Fruit fly (Drosophila melanogaster) whole organism, wandering third instar larva: ENCODE data around the gene CG14259.

Experiments used
- Abd-B ChIP-seq: fragments of >200 bp; optimal IDR thresholded peaks from 2 replicates; lab custom pipeline; 2017; ENCODE audit warnings: missing biosample characterization, missing genetic modification characterization
- CG32264 ChIP-seq: fragments of 200-800 bp; sonication (Bioruptor generic); optimal IDR thresholded peaks from 2 replicates; lab custom pipeline; 2016; ENCODE audit warnings: missing biosample characterization, missing genetic modification characterization
- CrebA ChIP-seq: fragments of 200-800 bp; sonication (Bioruptor generic); optimal IDR thresholded peaks from 2 replicates; lab custom pipeline; 2016; ENCODE audit warnings: missing biosample characterization, mild to moderate bottlenecking, missing genetic modification characterization, borderline replicate concordance
- Dfd ChIP-seq: fragments of >200 bp; optimal IDR thresholded peaks from 2 replicates; lab custom pipeline; 2017; ENCODE audit warnings: missing biosample characterization, missing genetic modification characterization
- Dif ChIP-seq: fragments of 200-275, 200-300 bp; sonication (Bioruptor generic); optimal IDR thresholded peaks from 2 replicates; lab custom pipeline; 2018; ENCODE audit warnings: missing biosample characterization, missing genetic modification characterization; ENCODE audit not compliant: partially characterized antibody
- GATAd ChIP-seq: sonication (Bioruptor generic); optimal IDR thresholded peaks from 2 replicates; lab custom pipeline; 2016; ENCODE audit warnings: missing biosample characterization, missing genetic modification characterization
- HLH106 ChIP-seq: fragments of 200-800 bp; optimal IDR thresholded peaks from 3 replicates; lab custom pipeline; 2019; ENCODE audit warnings: missing biosample characterization, mild to moderate bottlenecking, missing genetic modification characterization, moderate library complexity
- Hnf4 ChIP-seq: fragments of 200-800 bp; sonication (Bioruptor generic); optimal IDR thresholded peaks from 2 replicates; lab custom pipeline; 2016; ENCODE audit warnings: missing biosample characterization, mild to moderate bottlenecking, missing genetic modification characterization
- Hr78 ChIP-seq: fragments of >200 bp; optimal IDR thresholded peaks from 2 replicates; lab custom pipeline; 2017; ENCODE audit warnings: missing biosample characterization, missing genetic modification characterization
- Hr83 ChIP-seq: fragments of 200-300 bp; sonication (Bioruptor generic); optimal IDR thresholded peaks from 2 replicates; lab custom pipeline; 2016; ENCODE audit warnings: missing biosample characterization, mild to moderate bottlenecking, missing genetic modification characterization, moderate library complexity; ENCODE audit not compliant: poor library complexity, severe bottlenecking
- Jra ChIP-seq: sonication (Bioruptor generic); optimal IDR thresholded peaks from 2 replicates; lab custom pipeline; 2016; ENCODE audit warnings: missing biosample characterization, missing genetic modification characterization
- Mio ChIP-seq: sonication (Bioruptor generic); optimal IDR thresholded peaks from 2 replicates; lab custom pipeline; 2016; ENCODE audit warnings: missing biosample characterization, missing genetic modification characterization
- Myc ChIP-seq: fragments of >200 bp; optimal IDR thresholded peaks from 2 replicates; lab custom pipeline; 2017
- N ChIP-seq: fragments of >200 bp; optimal IDR thresholded peaks from 2 replicates; lab custom pipeline; 2018; ENCODE audit warnings: missing biosample characterization, missing external identifiers, missing genetic modification characterization
- Rel ChIP-seq, 2 experiments: fragments of 200-800 bp; sonication (Bioruptor generic) in 1 of 2; optimal IDR thresholded peaks; 2 replicates in 1 of 2; 3 replicates in 1 of 2; lab custom pipeline; 2016 to 2019; ENCODE audit warnings: mild to moderate bottlenecking in 2 of 2, missing biosample characterization in 2 of 2, missing genetic modification characterization in 2 of 2, moderate library complexity in 1 of 2
- Sp1 ChIP-seq: fragments of 200-800 bp; sonication (Bioruptor generic); optimal IDR thresholded peaks from 3 replicates; lab custom pipeline; 2019; ENCODE audit warnings: missing biosample characterization, mild to moderate bottlenecking, missing genetic modification characterization, moderate library complexity
- Vsx2 ChIP-seq: fragments of 200-300, 225-300 bp; sonication (Bioruptor generic); optimal IDR thresholded peaks from 2 replicates; lab custom pipeline; 2018; ENCODE audit warnings: missing biosample characterization, missing genetic modification characterization; ENCODE audit not compliant: partially characterized antibody
- br ChIP-seq: fragments of 200-800 bp; sonication (Bioruptor generic); optimal IDR thresholded peaks from 2 replicates; lab custom pipeline; 2016; ENCODE audit warnings: missing biosample characterization, missing genetic modification characterization
- dl ChIP-seq, 2 experiments: fragments of 175-275, 200-275 bp in 1 of 2; fragments of 200-275 bp in 1 of 2; sonication (Bioruptor generic); optimal IDR thresholded peaks; lab custom pipeline; 2018; ENCODE audit warnings: mild to moderate bottlenecking in 2 of 2, missing biosample characterization in 2 of 2, missing genetic modification characterization in 2 of 2, moderate library complexity in 2 of 2; ENCODE audit not compliant: partially characterized antibody in 2 of 2, insufficient read depth in 1 of 2
- dmrt93B ChIP-seq: fragments of 200-800 bp; sonication (Bioruptor generic); optimal IDR thresholded peaks from 2 replicates; lab custom pipeline; 2018; ENCODE audit warnings: missing biosample characterization, mild to moderate bottlenecking, missing genetic modification characterization
- dsf ChIP-seq: sonication (Bioruptor generic); optimal IDR thresholded peaks from 2 replicates; lab custom pipeline; 2016; ENCODE audit warnings: missing biosample characterization, missing genetic modification characterization, borderline replicate concordance
- ey ChIP-seq: fragments of 200-800 bp; sonication (Bioruptor generic); optimal IDR thresholded peaks from 2 replicates; lab custom pipeline; 2016; ENCODE audit warnings: missing biosample characterization, missing genetic modification characterization
- foxo ChIP-seq, 2 experiments: fragments of 200-800 bp; sonication (Bioruptor generic); optimal IDR thresholded peaks; 2 replicates in 1 of 2; 3 replicates in 1 of 2; lab custom pipeline; 2016 to 2017; ENCODE audit warnings: missing biosample characterization in 2 of 2, missing genetic modification characterization in 2 of 2
- fru ChIP-seq: fragments of 200-800 bp; sonication (Bioruptor generic); optimal IDR thresholded peaks from 3 replicates; lab custom pipeline; 2016; ENCODE audit warnings: missing biosample characterization, mild to moderate bottlenecking, missing genetic modification characterization
- lola ChIP-seq: fragments of >200 bp; optimal IDR thresholded peaks from 2 replicates; lab custom pipeline; 2017; ENCODE audit warnings: missing biosample characterization, missing genetic modification characterization
- pan ChIP-seq: fragments of >200 bp; optimal IDR thresholded peaks from 2 replicates; lab custom pipeline; 2017
- psq ChIP-seq: fragments of 200-800 bp; sonication (Bioruptor generic); optimal IDR thresholded peaks from 3 replicates; lab custom pipeline; 2017; ENCODE audit warnings: missing biosample characterization, mild to moderate bottlenecking, missing genetic modification characterization, moderate library complexity
- rgr ChIP-seq: fragments of 200-800 bp; sonication (Bioruptor generic); optimal IDR thresholded peaks from 3 replicates; lab custom pipeline; 2016; ENCODE audit warnings: missing biosample characterization, mild to moderate bottlenecking, missing genetic modification characterization
- sv ChIP-seq: fragments of 200-800 bp; sonication (Bioruptor generic); optimal IDR thresholded peaks from 3 replicates; lab custom pipeline; 2016; ENCODE audit warnings: missing biosample characterization, missing genetic modification characterization
- usp ChIP-seq: fragments of >200 bp; optimal IDR thresholded peaks from 2 replicates; lab custom pipeline; 2017; ENCODE audit warnings: missing biosample characterization, missing genetic modification characterization

Gene CG14259

dm6 chr3R:27092843-27093242 is 1.5 kb upstream of the CG14259 start, which contains the start of gene CG14258:
Gene CG14258 (plus strand): TSS chr3R:27093143.
- TF ChIP-seq Hr78 (GFP tag; lab: Kevin White, UChicago), result no peak
- no peak for TF ChIP-seq Jra
- no peak for TF ChIP-seq GATAd (GFP tag; lab: Kevin White, UChicago)
- no peak for TF ChIP-seq Sp1
- TF ChIP-seq rgr (GFP tag; lab: Kevin White, UChicago), result no peak
- TF ChIP-seq ey (GFP tag; lab: Kevin White, UChicago), result no peak
- no peak for TF ChIP-seq Dfd (GFP tag; lab: Kevin White, UChicago)

dm6 chr3R:27098638-27099037 is 4.3 kb downstream of the CG14259 start:
- TF ChIP-seq Jra (no peak), Myc (lab: Kevin White, UChicago) (no peak), foxo (GFP tag; optimal IDR thresholded peaks at IDR 0.05; lab: Kevin White, UChicago) (no peak), pan (lab: Kevin White, UChicago) (no peak), dl (GFP tag; optimal IDR thresholded peaks at IDR 0.05; lab: Kevin White, UChicago; ENCODE audit: insufficient read depth in 1 of 2, partially characterized antibody in 2 of 2) (no peak), CrebA (no peak), GATAd (GFP tag; lab: Kevin White, UChicago) (no peak), lola (no peak), rgr (GFP tag; lab: Kevin White, UChicago) (no peak), psq (GFP tag; lab: Kevin White, UChicago) (no peak), Dif (GFP tag; lab: Kevin White, UChicago) (no peak), dsf (GFP tag; lab: Kevin White, UChicago) (no peak), Abd-B (GFP tag; lab: Kevin White, UChicago) (no peak), N (GFP tag; lab: Kevin White, UChicago) (no peak), Hr83 (GFP tag; lab: Kevin White, UChicago) (no peak)

- TF ChIP-seq GATAd (GFP tag; lab: Kevin White, UChicago) (no peak), CrebA (no peak), dsf (GFP tag; lab: Kevin White, UChicago) (no peak), Myc (lab: Kevin White, UChicago) (no peak), CG32264 (no peak), Dif (GFP tag; lab: Kevin White, UChicago) (no peak), rgr (GFP tag; lab: Kevin White, UChicago) (no peak), Jra (no peak), usp (GFP tag; lab: Kevin White, UChicago) (no peak), Rel (GFP tag; optimal IDR thresholded peaks at IDR 0.05; lab: Kevin White, UChicago) (no peak), Rel (tag; optimal IDR thresholded peaks at IDR 0.05; lab: Kevin White, UChicago) (no peak), dmrt93B (GFP tag; lab: Kevin White, UChicago) (no peak), Mio (GFP tag; lab: Kevin White, UChicago) (no peak), sv (GFP tag; lab: Kevin White, UChicago) (no peak), Dfd (GFP tag; lab: Kevin White, UChicago) (no peak), ey (GFP tag; lab: Kevin White, UChicago) (no peak), psq (GFP tag; lab: Kevin White, UChicago) (no peak), N (GFP tag; lab: Kevin White, UChicago) (no peak), br (GFP tag; lab: Kevin White, UChicago) (no peak), Vsx2 (GFP tag; lab: Kevin White, UChicago) (no peak)
Measured at dm6 chr3R:27099579-27099978, 5.2 kb downstream of the CG14259 start, which contains the start of gene eater. Gene eater (minus strand): TSS chr3R:27099679.

- TF ChIP-seq CG32264, result no peak
- no peak for TF ChIP-seq Abd-B (GFP tag; lab: Kevin White, UChicago)
- TF ChIP-seq dl (GFP tag; optimal IDR thresholded peaks at IDR 0.05; lab: Kevin White, UChicago; ENCODE audit: insufficient read depth in 1 of 2, partially characterized antibody in 2 of 2), result no peak
- no peak for TF ChIP-seq lola
- TF ChIP-seq Dfd (GFP tag; lab: Kevin White, UChicago), result no peak
- no peak for TF ChIP-seq pan (lab: Kevin White, UChicago)
- TF ChIP-seq CrebA, result no peak
- TF ChIP-seq fru (GFP tag; lab: Kevin White, UChicago), result no peak
- TF ChIP-seq HLH106 (tag; lab: Kevin White, UChicago), result no peak
- no peak for TF ChIP-seq psq (GFP tag; lab: Kevin White, UChicago)
- no peak for TF ChIP-seq GATAd (GFP tag; lab: Kevin White, UChicago)
- TF ChIP-seq ey (GFP tag; lab: Kevin White, UChicago), result no peak
- TF ChIP-seq sv (GFP tag; lab: Kevin White, UChicago), result no peak
- no peak for TF ChIP-seq Hnf4 (GFP tag; lab: Kevin White, UChicago)
- no peak for TF ChIP-seq Rel (GFP tag; optimal IDR thresholded peaks at IDR 0.05; lab: Kevin White, UChicago)
- no peak for TF ChIP-seq Rel (tag; optimal IDR thresholded peaks at IDR 0.05; lab: Kevin White, UChicago)
Measured at dm6 chr3R:27100930-27101329, 6.6 kb downstream of the CG14259 start, which contains the start of gene Jhbp11. Gene Jhbp11 (plus strand): TSS chr3R:27101230.
